Fruit fly (Drosophila melanogaster): ENCODE data around the gene aos.
A peak's percentile ranks its signal among the peaks of the same experiment; 100 is the strongest.

The aos gene

dm6 chr3L:16494651-16495074 lies 11.2 kb upstream of the aos start (continued):
- peak; percentile 48 for TF ChIP-seq dsx (GFP tag; optimal IDR thresholded peaks at IDR 0.05; ENCODE audit: poor library complexity, severe bottlenecking)
- TF ChIP-seq OdsH (GFP tag; optimal IDR thresholded peaks at IDR 0.05) = no peak
- TF ChIP-seq CG16779 (tag; optimal IDR thresholded peaks at IDR 0.05) = peak; percentile 21
- TF ChIP-seq acj6 (GFP tag; optimal IDR thresholded peaks at IDR 0.05) = no peak
- no peak for TF ChIP-seq CG6163 (GFP tag; IDR thresholded peaks at IDR 0.05)
- TF ChIP-seq CG15336 (GFP tag; IDR thresholded peaks at IDR 0.05) = no peak
- TF ChIP-seq CG3032 (tag; optimal IDR thresholded peaks at IDR 0.05) = peak; percentile 38
- TF ChIP-seq fd85E (GFP tag; optimal IDR thresholded peaks at IDR 0.05) = no peak
- TF ChIP-seq Sox15 (GFP tag; optimal IDR thresholded peaks at IDR 0.05) = no peak
- TF ChIP-seq CG8319 (GFP tag; optimal IDR thresholded peaks at IDR 0.05) = no peak
- TF ChIP-seq CG4318 (GFP tag; optimal IDR thresholded peaks at IDR 0.05) = no peak
- peak; percentile 90 for TF ChIP-seq Eip78C (GFP tag)
- no peak for TF ChIP-seq pdm3 (GFP tag; optimal IDR thresholded peaks at IDR 0.05)
- peak; percentile 17 for TF ChIP-seq CG11762 (GFP tag; optimal IDR thresholded peaks at IDR 0.05; ENCODE audit: insufficient read depth)
- TF ChIP-seq Hr38 (GFP tag; optimal IDR thresholded peaks at IDR 0.05) = no peak
- no peak for TF ChIP-seq eg (GFP tag; IDR thresholded peaks at IDR 0.05)
- TF ChIP-seq lz (GFP tag; optimal IDR thresholded peaks at IDR 0.05) = peak; percentile 44
- TF ChIP-seq ss (GFP tag; optimal IDR thresholded peaks at IDR 0.05) = peak in 1 of 2 experiments; percentile 16
- no peak for TF ChIP-seq CG6854 (GFP tag; optimal IDR thresholded peaks at IDR 0.05)
- TF ChIP-seq Eip93F (GFP tag; optimal IDR thresholded peaks at IDR 0.05) = no peak
- TF ChIP-seq CG11294 (GFP tag; IDR thresholded peaks at IDR 0.05) = no peak
- no peak for TF ChIP-seq CG31627 (GFP tag; optimal IDR thresholded peaks at IDR 0.05)
- TF ChIP-seq Met (GFP tag; optimal IDR thresholded peaks at IDR 0.05) = no peak
- TF ChIP-seq CG34406 (GFP tag; optimal IDR thresholded peaks at IDR 0.05) = no peak
- no peak for TF ChIP-seq dac (GFP tag; optimal IDR thresholded peaks at IDR 0.05)
- peak; percentile 60 for TF ChIP-seq CG6276 (GFP tag; optimal IDR thresholded peaks at IDR 0.05)
- TF ChIP-seq CG11902 (GFP tag; optimal IDR thresholded peaks at IDR 0.05) = no peak
- no peak for TF ChIP-seq Blimp-1 (GFP tag; optimal IDR thresholded peaks at IDR 0.05)
- peak; percentile 46 for TF ChIP-seq Eip75B (GFP tag; optimal IDR thresholded peaks at IDR 0.05)
- peak; percentile 13 for TF ChIP-seq Hr4 (GFP tag; optimal IDR thresholded peaks at IDR 0.05)
- no peak for TF ChIP-seq salr (GFP tag; optimal IDR thresholded peaks at IDR 0.05)
- TF ChIP-seq cyc (GFP tag; optimal IDR thresholded peaks at IDR 0.05) = peak; percentile 17
- no peak for TF ChIP-seq CG10669 (GFP tag; optimal IDR thresholded peaks at IDR 0.05)
- no peak for TF ChIP-seq Smox (GFP tag; optimal IDR thresholded peaks at IDR 0.05)
- TF ChIP-seq spab (GFP tag; optimal IDR thresholded peaks at IDR 0.05) = no peak
- TF ChIP-seq net (GFP tag; optimal IDR thresholded peaks at IDR 0.05) = no peak
- no peak for TF ChIP-seq vri (GFP tag; optimal IDR thresholded peaks at IDR 0.05)

dm6 chr3L:16493717-16494116 lies 10.3 kb upstream of the aos start:
- no peak for TF ChIP-seq CG6854 (GFP tag; optimal IDR thresholded peaks at IDR 0.05)
- TF ChIP-seq Sox14 (GFP tag; optimal IDR thresholded peaks at IDR 0.05) = peak; percentile 22

- TF ChIP-seq CG10669 (GFP tag; optimal IDR thresholded peaks at IDR 0.05) (no peak), eg (GFP tag; IDR thresholded peaks at IDR 0.05) (no peak), Sox14 (GFP tag; optimal IDR thresholded peaks at IDR 0.05) (no peak), CG34406 (GFP tag; optimal IDR thresholded peaks at IDR 0.05) (no peak), CG31627 (GFP tag; optimal IDR thresholded peaks at IDR 0.05) (no peak), Hr38 (GFP tag; optimal IDR thresholded peaks at IDR 0.05) (no peak), CG3919 (GFP tag; optimal IDR thresholded peaks at IDR 0.05) (no peak), Hr4 (GFP tag; optimal IDR thresholded peaks at IDR 0.05) (no peak), salr (GFP tag; optimal IDR thresholded peaks at IDR 0.05) (no peak), CG1621 (tag; optimal IDR thresholded peaks at IDR 0.05) (no peak), fkh (GFP tag; optimal IDR thresholded peaks at IDR 0.05) (no peak), OdsH (GFP tag; optimal IDR thresholded peaks at IDR 0.05) (no peak), Ets96B (tag; optimal IDR thresholded peaks at IDR 0.05) (no peak), CG6808 (GFP tag; optimal IDR thresholded peaks at IDR 0.05) (no peak), Ets21C (GFP tag; optimal IDR thresholded peaks at IDR 0.05) (no peak), Smox (GFP tag; optimal IDR thresholded peaks at IDR 0.05) (no peak), CG16779 (tag; optimal IDR thresholded peaks at IDR 0.05) (no peak), CG6792 (GFP tag; optimal IDR thresholded peaks at IDR 0.05) (no peak), Sox15 (GFP tag; optimal IDR thresholded peaks at IDR 0.05) (no peak), pdm3 (GFP tag; optimal IDR thresholded peaks at IDR 0.05) (no peak)
Observed at dm6 chr3L:16491006-16491605, 7.7 kb upstream of the aos start.
